Worm (Caenorhabditis elegans) whole organism, young adult: ENCODE results near the gene C13A2.9.

ENCODE experiments used
- B0336.3 ChIP-seq: fragments of 200-800 bp; sonication (Bioruptor generic); IDR thresholded peaks from 2 replicates; pipeline ENCODE4 v1.3.6; 2022; ENCODE audit warnings: missing genetic modification characterization, missing compliant biosample characterization
- K11D2.4 ChIP-seq: fragments of 200-800 bp; sonication (Bioruptor generic); IDR thresholded peaks from 2 replicates; pipeline ENCODE4 v1.3.6; 2022; ENCODE audit warnings: missing genetic modification reagents, missing genetic modification characterization, missing compliant biosample characterization
- ama-1 ChIP-seq, 3 experiments: fragments of 150-350 bp in 1 of 3; sonication (generic microtip) in 2 of 3; optimal IDR thresholded peaks; 2 replicates each; lab custom pipeline; 2014 to 2018; ENCODE audit warnings: missing biosample characterization in 2 of 3, missing genetic modification characterization in 2 of 3, missing genetic modification reagents in 2 of 3
- bed-2 ChIP-seq: fragments of 200-800 bp; sonication (Bioruptor generic); IDR thresholded peaks from 2 replicates; pipeline ENCODE4 v1.3.6; 2022; ENCODE audit warnings: missing genetic modification reagents, missing genetic modification characterization, missing compliant biosample characterization
- dpl-1 ChIP-seq: fragments of 150-350 bp; optimal IDR thresholded peaks from 2 replicates; lab custom pipeline; 2014; ENCODE audit warnings: missing biosample characterization, missing genetic modification reagents, missing genetic modification characterization
- ekl-4 ChIP-seq: fragments of 200-800 bp; sonication (Bioruptor generic); IDR thresholded peaks from 2 replicates; pipeline ENCODE4 v1.3.6; 2022; ENCODE audit warnings: missing genetic modification reagents, missing genetic modification characterization, missing compliant biosample characterization
- nfya-1 ChIP-seq: sonication (generic microtip); optimal IDR thresholded peaks from 2 replicates; lab custom pipeline; 2017; ENCODE audit warnings: antibody characterized with exemption, missing compliant biosample characterization, missing genetic modification characterization, borderline replicate concordance; ENCODE audit not compliant: insufficient read depth
- rec-8 ChIP-seq, 2 experiments: sonication (generic microtip); optimal IDR thresholded peaks; 2 replicates each; lab custom pipeline; 2016; ENCODE audit warnings: mild to moderate bottlenecking in 2 of 2, missing genetic modification characterization in 2 of 2, missing genetic modification reagents in 2 of 2, missing genotype in 2 of 2, missing biosample characterization in 1 of 2, missing compliant biosample characterization in 1 of 2, moderate library complexity in 1 of 2
- zim-3 ChIP-seq: sonication (generic microtip); optimal IDR thresholded peaks from 2 replicates; lab custom pipeline; 2017; ENCODE audit warnings: mild to moderate bottlenecking, missing genetic modification characterization, moderate library complexity, missing compliant biosample characterization

- TF ChIP-seq dpl-1: no peak
- no peak for TF ChIP-seq B0336.3 (GFP tag; lab: Robert Waterston, UW)
- no peak for TF ChIP-seq zim-3 (tag; lab: Kevin White, UChicago)
- TF ChIP-seq rec-8 (tag; optimal IDR thresholded peaks at IDR 0.05; lab: Kevin White, UChicago): no peak
- TF ChIP-seq bed-2 (GFP tag; lab: Robert Waterston, UW): no peak
- no peak for TF ChIP-seq K11D2.4
- TF ChIP-seq nfya-1 (tag; lab: Kevin White, UChicago): no peak
- no peak for TF ChIP-seq ekl-4 (GFP tag; lab: Robert Waterston, UW)
- TF ChIP-seq ama-1 (optimal IDR thresholded peaks at IDR 0.05; lab: Kevin White, UChicago): no peak
- TF ChIP-seq ama-1 (GFP tag; optimal IDR thresholded peaks at IDR 0.05; lab: Kevin White, UChicago): no peak
These were observed 27.0 kb downstream of the C13A2.9 start, which contains the start of gene hpo-9 for ce11 chrV:7237094-7237132.
